Worm (Caenorhabditis elegans): Measurements from ENCODE around the gene fbxa-156.

Gene fbxa-156

DNA sequence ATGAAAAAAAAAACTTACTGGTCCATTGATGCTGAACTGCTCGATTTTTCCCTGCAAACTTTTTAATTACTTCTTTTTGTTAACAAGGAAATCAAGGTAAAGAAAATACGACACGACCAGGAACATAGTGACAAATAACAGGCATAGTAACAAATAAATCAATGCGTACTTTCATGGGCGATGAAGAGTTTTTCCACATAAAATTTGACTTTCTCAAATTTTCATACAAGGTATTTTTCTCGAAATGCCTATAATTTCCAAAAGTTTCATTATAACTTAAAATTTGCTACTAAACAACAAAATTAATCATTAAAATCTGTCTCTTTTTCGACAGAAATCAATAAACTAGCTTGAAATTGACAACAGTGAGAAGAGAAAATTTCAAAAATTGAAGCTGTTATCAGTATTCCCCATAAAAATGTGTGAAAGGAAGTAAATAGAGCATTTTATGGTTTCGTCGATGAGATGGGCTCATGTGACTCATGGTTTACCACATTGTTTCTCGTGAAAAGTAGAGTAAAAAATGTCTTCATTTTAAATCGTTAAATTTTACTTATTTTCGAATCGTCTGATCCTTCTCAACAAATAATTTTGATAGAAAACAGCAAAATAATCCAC, at the start of gene fbxa-156:
Gene fbxa-156, minus strand, starts transcription at position 51 of the 618 bp plus-strand sequence.
- TF ChIP-seq ztf-11 (tag; optimal IDR thresholded peaks at IDR 0.05) (no peak), flh-1 (GFP tag; optimal IDR thresholded peaks at IDR 0.05) (no peak), nhr-2 (tag; optimal IDR thresholded peaks at IDR 0.05) (no peak), nhr-12 (tag; optimal IDR thresholded peaks at IDR 0.05) (no peak), zip-8 (tag; optimal IDR thresholded peaks at IDR 0.05) (no peak), unc-62 (GFP tag; optimal IDR thresholded peaks at IDR 0.05) (no peak), blmp-1 (tag; optimal IDR thresholded peaks at IDR 0.05) (no peak), snpc-4 (tag; optimal IDR thresholded peaks at IDR 0.05) (no peak), nhr-76 (tag; optimal IDR thresholded peaks at IDR 0.05) (no peak), tbx-8 (GFP tag; optimal IDR thresholded peaks at IDR 0.05) (no peak), drap-1 (GFP tag; optimal IDR thresholded peaks at IDR 0.05) (no peak), unc-120 (tag; optimal IDR thresholded peaks at IDR 0.05; ENCODE audit: poor library complexity, severe bottlenecking) (no peak), hlh-1 (tag; optimal IDR thresholded peaks at IDR 0.05) (no peak), sptf-1 (tag; optimal IDR thresholded peaks at IDR 0.05) (no peak), bed-3 (GFP tag; optimal IDR thresholded peaks at IDR 0.05) (no peak)

ce11 chrV:17945460-17945859, 48.9 kb upstream of the fbxa-156 start:
- TF ChIP-seq bed-3 (GFP tag; optimal IDR thresholded peaks at IDR 0.05) (no peak), nhr-28 (tag; optimal IDR thresholded peaks at IDR 0.05) (no peak), cnd-1 (tag; optimal IDR thresholded peaks at IDR 0.05) (no peak), mls-2 (tag; optimal IDR thresholded peaks at IDR 0.05) (no peak), lsy-2 (tag; optimal IDR thresholded peaks at IDR 0.05) (no peak), unc-62 (GFP tag; optimal IDR thresholded peaks at IDR 0.05) (no peak), tbx-8 (GFP tag; optimal IDR thresholded peaks at IDR 0.05) (no peak), snpc-4 (tag; optimal IDR thresholded peaks at IDR 0.05) (no peak), ham-2 (GFP tag; optimal IDR thresholded peaks at IDR 0.05) (no peak), nhr-76 (tag; optimal IDR thresholded peaks at IDR 0.05) (no peak), sem-2 (GFP tag; optimal IDR thresholded peaks at IDR 0.05) (no peak), lin-32 (GFP tag; optimal IDR thresholded peaks at IDR 0.05) (no peak), drap-1 (GFP tag; optimal IDR thresholded peaks at IDR 0.05) (no peak), ceh-39 (tag; optimal IDR thresholded peaks at IDR 0.05) (no peak), nhr-12 (tag; optimal IDR thresholded peaks at IDR 0.05) (no peak), mep-1 (tag; optimal IDR thresholded peaks at IDR 0.05) (no peak)

- TF ChIP-seq lin-32 (GFP tag; optimal IDR thresholded peaks at IDR 0.05), result no peak
- no peak for TF ChIP-seq flh-1 (GFP tag; optimal IDR thresholded peaks at IDR 0.05)
- no peak for TF ChIP-seq sem-2 (GFP tag; optimal IDR thresholded peaks at IDR 0.05)
- TF ChIP-seq mls-2 (tag; optimal IDR thresholded peaks at IDR 0.05), result no peak
- TF ChIP-seq ham-2 (GFP tag; optimal IDR thresholded peaks at IDR 0.05), result no peak
- TF ChIP-seq elt-1 (tag; optimal IDR thresholded peaks at IDR 0.05; ENCODE audit: borderline replicate concordance, insufficient read depth), result no peak
- no peak for TF ChIP-seq ceh-39 (tag; optimal IDR thresholded peaks at IDR 0.05)
- no peak for TF ChIP-seq snpc-4 (tag; optimal IDR thresholded peaks at IDR 0.05)
- no peak for TF ChIP-seq unc-39 (tag; optimal IDR thresholded peaks at IDR 0.05)
- no peak for TF ChIP-seq nhr-76 (tag; optimal IDR thresholded peaks at IDR 0.05)
- TF ChIP-seq mep-1 (tag; optimal IDR thresholded peaks at IDR 0.05), result no peak
- TF ChIP-seq drap-1 (GFP tag; optimal IDR thresholded peaks at IDR 0.05), result no peak
- no peak for TF ChIP-seq tbx-8 (GFP tag; optimal IDR thresholded peaks at IDR 0.05)
- no peak for TF ChIP-seq blmp-1 (tag; optimal IDR thresholded peaks at IDR 0.05)
These were observed 48.4 kb upstream of the fbxa-156 start for ce11 chrV:17944849-17945452.

DNA sequence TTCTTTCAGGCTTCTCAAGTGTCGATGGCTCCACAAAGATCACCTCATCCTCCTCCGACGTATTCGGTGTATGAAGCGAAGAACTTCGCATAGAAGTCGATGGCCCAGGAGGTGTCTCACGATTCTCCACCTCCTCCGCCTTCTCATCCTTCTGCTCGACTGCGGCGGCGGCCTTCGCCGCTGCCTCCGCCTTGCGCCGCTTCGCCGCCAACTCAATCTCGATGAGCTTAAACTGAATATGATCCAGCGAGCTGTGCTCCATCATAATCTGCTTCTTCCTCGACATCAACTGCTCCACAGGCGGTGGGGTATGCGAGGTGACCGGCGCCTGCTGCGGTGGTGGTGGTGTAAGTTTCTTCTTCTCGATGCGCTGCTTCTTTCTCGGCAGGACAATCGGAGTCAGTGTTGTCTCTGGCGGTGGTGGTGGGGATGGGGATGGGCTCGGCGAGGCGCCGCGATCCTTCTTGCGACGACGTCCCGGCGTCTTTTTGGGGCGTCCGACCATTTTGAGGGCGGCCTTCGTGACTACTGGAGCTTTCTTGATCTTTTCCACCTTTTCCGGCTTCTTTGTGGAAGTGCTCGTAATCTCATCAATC, 47.4 kb upstream of the fbxa-156 start:
- peak; percentile 53 for TF ChIP-seq drap-1 (GFP tag; optimal IDR thresholded peaks at IDR 0.05)
- no peak for TF ChIP-seq blmp-1 (tag; optimal IDR thresholded peaks at IDR 0.05)
- TF ChIP-seq nhr-12 (tag; optimal IDR thresholded peaks at IDR 0.05), result no peak

ce11 chrV:17938978-17939377, 42.4 kb upstream of the fbxa-156 start:
- TF ChIP-seq unc-39 (tag; optimal IDR thresholded peaks at IDR 0.05) (no peak), tbx-8 (GFP tag; optimal IDR thresholded peaks at IDR 0.05) (no peak), M03D4.4 (tag; optimal IDR thresholded peaks at IDR 0.05) (no peak), zip-8 (tag; optimal IDR thresholded peaks at IDR 0.05) (no peak), cnd-1 (tag; optimal IDR thresholded peaks at IDR 0.05) (no peak), ceh-43 (GFP tag; optimal IDR thresholded peaks at IDR 0.05) (no peak), nhr-76 (tag; optimal IDR thresholded peaks at IDR 0.05) (no peak), snpc-4 (tag; optimal IDR thresholded peaks at IDR 0.05) (no peak), blmp-1 (tag; optimal IDR thresholded peaks at IDR 0.05) (no peak), ham-2 (GFP tag; optimal IDR thresholded peaks at IDR 0.05) (no peak), unc-62 (GFP tag; optimal IDR thresholded peaks at IDR 0.05) (no peak), hlh-1 (tag; optimal IDR thresholded peaks at IDR 0.05) (no peak), drap-1 (GFP tag; optimal IDR thresholded peaks at IDR 0.05) (no peak), lin-13 (tag; optimal IDR thresholded peaks at IDR 0.05) (no peak), mls-2 (tag; optimal IDR thresholded peaks at IDR 0.05) (no peak), elt-1 (tag; optimal IDR thresholded peaks at IDR 0.05; ENCODE audit: borderline replicate concordance, insufficient read depth) (no peak)
